Fruit fly (Drosophila melanogaster) whole organism, embryonic: ENCODE results near the gene CG11404.
A peak's percentile ranks its signal among the peaks of the same experiment; 100 is the strongest.

Experiments
- B-H2 ChIP-seq: fragments of 200-800 bp; sonication (Bioruptor generic); optimal IDR thresholded peaks from 2 replicates; lab custom pipeline; 2018; ENCODE audit warnings: missing biosample characterization, mild to moderate bottlenecking, missing genetic modification characterization
- CG11560 ChIP-seq: fragments of 200-800 bp; sonication (Bioruptor generic); IDR thresholded peaks from 3 replicates; pipeline ENCODE4 v1.3.6; 2022; ENCODE audit warnings: missing biosample characterization, missing genetic modification characterization
- CG12071 ChIP-seq: fragments of 200-800 bp; sonication (Bioruptor generic); optimal IDR thresholded peaks from 3 replicates; lab custom pipeline; 2018; ENCODE audit warnings: missing biosample characterization, mild to moderate bottlenecking, missing genetic modification characterization
- CG12155 ChIP-seq: fragments of 200-800 bp; sonication (Bioruptor generic); optimal IDR thresholded peaks from 3 replicates; lab custom pipeline; 2016; ENCODE audit warnings: missing biosample characterization, missing genetic modification characterization
- CG15479 ChIP-seq: fragments of 200-800 bp; sonication (Bioruptor generic); optimal IDR thresholded peaks from 3 replicates; lab custom pipeline; 2019; ENCODE audit warnings: missing biosample characterization, mild to moderate bottlenecking, missing genetic modification characterization, moderate library complexity
- CG17385 ChIP-seq: fragments of 200-800 bp; sonication (Bioruptor generic); optimal IDR thresholded peaks from 3 replicates; lab custom pipeline; 2018; ENCODE audit warnings: missing biosample characterization, mild to moderate bottlenecking, missing genetic modification characterization
- CG18011 ChIP-seq: fragments of 200-800 bp; sonication (Bioruptor generic); optimal IDR thresholded peaks from 2 replicates; lab custom pipeline; 2017; ENCODE audit warnings: missing biosample characterization, missing genetic modification characterization, mild to moderate bottlenecking, moderate library complexity, missing genotype
- CG18599 ChIP-seq: fragments of 200-800 bp; sonication (Bioruptor generic); optimal IDR thresholded peaks from 3 replicates; lab custom pipeline; 2017; ENCODE audit warnings: missing biosample characterization, missing genetic modification characterization, mild to moderate bottlenecking, moderate library complexity, missing genetic modification reagents
- CG3281 ChIP-seq: fragments of 200-800 bp; sonication (Bioruptor generic); optimal IDR thresholded peaks from 3 replicates; lab custom pipeline; 2017; ENCODE audit warnings: missing biosample characterization, mild to moderate bottlenecking, missing genetic modification characterization
- CG6254 ChIP-seq: fragments of 200-800 bp; sonication (Bioruptor generic); optimal IDR thresholded peaks from 3 replicates; lab custom pipeline; 2017; ENCODE audit warnings: mild to moderate bottlenecking, missing biosample characterization, missing genetic modification reagents, missing genetic modification characterization
- CG6813 ChIP-seq: fragments of 200-800 bp; sonication (Bioruptor generic); optimal IDR thresholded peaks from 2 replicates; lab custom pipeline; 2017; ENCODE audit warnings: missing biosample characterization, missing genetic modification characterization, mild to moderate bottlenecking, moderate library complexity, missing genetic modification reagents
- CG6854 ChIP-seq: fragments of 200-800 bp; sonication (Bioruptor generic); optimal IDR thresholded peaks from 3 replicates; lab custom pipeline; 2017; ENCODE audit warnings: missing biosample characterization, mild to moderate bottlenecking, missing genetic modification characterization
- CG7271 ChIP-seq: fragments of 200-800 bp; sonication (Bioruptor generic); optimal IDR thresholded peaks from 2 replicates; lab custom pipeline; 2018; ENCODE audit warnings: missing biosample characterization, mild to moderate bottlenecking, missing genetic modification characterization, moderate library complexity
- CG8944 ChIP-seq: fragments of 200-800 bp; sonication (Bioruptor generic); optimal IDR thresholded peaks from 3 replicates; lab custom pipeline; 2016; ENCODE audit warnings: missing biosample characterization, missing genetic modification characterization
- CkIIα-i1 ChIP-seq: fragments of 200-800 bp; sonication (Bioruptor generic); IDR thresholded peaks from 2 replicates; pipeline ENCODE4 v1.3.6; 2022; ENCODE audit warnings: missing biosample characterization, missing genetic modification characterization
- Drgx ChIP-seq: fragments of 200-800 bp; sonication (Bioruptor generic); IDR thresholded peaks from 2 replicates; pipeline ENCODE4 v1.3.6; 2022; ENCODE audit warnings: missing biosample characterization, missing genetic modification characterization
- HLH3B ChIP-seq: fragments of 200-800 bp; sonication (Bioruptor generic); IDR thresholded peaks from 2 replicates; pipeline ENCODE4 v1.3.6; 2022; ENCODE audit warnings: missing biosample characterization, missing genetic modification characterization
- MBD-R2 ChIP-seq: fragments of 200-800 bp; sonication (Bioruptor generic); IDR thresholded peaks from 2 replicates; pipeline ENCODE4 v1.3.6; 2022; ENCODE audit warnings: missing biosample characterization, missing genetic modification characterization
- NC2α ChIP-seq: fragments of 200-800 bp; sonication (Bioruptor generic); optimal IDR thresholded peaks from 2 replicates; lab custom pipeline; 2016; ENCODE audit warnings: missing biosample characterization, missing genetic modification characterization
- Oli ChIP-seq: fragments of 200-800 bp; sonication (Bioruptor generic); optimal IDR thresholded peaks from 2 replicates; lab custom pipeline; 2018; ENCODE audit warnings: missing biosample characterization, mild to moderate bottlenecking, missing genetic modification characterization, moderate library complexity
- Ptx1 ChIP-seq: fragments of 200-800 bp; sonication (Bioruptor generic); IDR thresholded peaks from 2 replicates; pipeline ENCODE4 v1.3.6; 2022; ENCODE audit warnings: missing biosample characterization, missing genetic modification characterization
- Sin3A ChIP-seq: fragments of >200 bp; optimal IDR thresholded peaks from 2 replicates; lab custom pipeline; 2018
- TFAM ChIP-seq: fragments of 200-800 bp; sonication (Bioruptor generic); optimal IDR thresholded peaks from 2 replicates; lab custom pipeline; 2017; ENCODE audit warnings: missing biosample characterization, missing genetic modification characterization, inconsistent platforms
- amos ChIP-seq: fragments of 200-800 bp; sonication (Bioruptor generic); IDR thresholded peaks from 2 replicates; pipeline ENCODE4 v1.3.6; 2022; ENCODE audit warnings: missing biosample characterization, missing genetic modification characterization; ENCODE audit not compliant: partially characterized antibody
- bbx ChIP-seq: fragments of 200-800 bp; sonication (Bioruptor generic); IDR thresholded peaks from 2 replicates; pipeline ENCODE4 v1.3.6; 2022; ENCODE audit warnings: missing biosample characterization, missing genetic modification characterization; ENCODE audit not compliant: partially characterized antibody
- dpn ChIP-seq, 2 experiments: fragments of 200-800 bp; sonication (Bioruptor generic); optimal IDR thresholded peaks; 3 replicates each; lab custom pipeline; 2016; ENCODE audit warnings: missing biosample characterization in 2 of 2, missing genetic modification characterization in 2 of 2
- fd102C ChIP-seq: fragments of 200-800 bp; sonication (Bioruptor generic); optimal IDR thresholded peaks from 2 replicates; lab custom pipeline; 2018; ENCODE audit warnings: missing biosample characterization, mild to moderate bottlenecking, missing genetic modification characterization, moderate library complexity
- grn ChIP-seq: fragments of 200-800 bp; sonication (Bioruptor generic); optimal IDR thresholded peaks from 3 replicates; lab custom pipeline; 2017; ENCODE audit warnings: missing biosample characterization, missing genetic modification characterization
- kni ChIP-seq: fragments of 200-800 bp; sonication (Bioruptor generic); optimal IDR thresholded peaks from 3 replicates; lab custom pipeline; 2017; ENCODE audit warnings: mild to moderate bottlenecking, missing biosample characterization, missing genetic modification reagents, missing genetic modification characterization
- lab ChIP-seq: fragments of 200-800 bp; sonication (Bioruptor generic); optimal IDR thresholded peaks from 3 replicates; lab custom pipeline; 2017; ENCODE audit warnings: missing biosample characterization, missing genetic modification characterization, mild to moderate bottlenecking, moderate library complexity, missing genetic modification reagents
- lov ChIP-seq, 2 experiments: fragments of 200-800 bp in 1 of 2; fragments of >200 bp in 1 of 2; sonication (Bioruptor generic) in 1 of 2; IDR thresholded peaks in 1 of 2; optimal IDR thresholded peaks in 1 of 2; 2 replicates in 1 of 2; 3 replicates in 1 of 2; pipeline versions ENCODE4 v1.3.6 to Lab custom; 2017 to 2022; ENCODE audit warnings: missing biosample characterization in 1 of 2, missing genetic modification characterization in 1 of 2
- nau ChIP-seq: fragments of 200-800 bp; sonication (Bioruptor generic); optimal IDR thresholded peaks from 3 replicates; lab custom pipeline; 2017; ENCODE audit warnings: missing biosample characterization, mild to moderate bottlenecking, missing genetic modification characterization, missing genetic modification reagents
- onecut ChIP-seq: fragments of 200-800 bp; sonication (Bioruptor generic); IDR thresholded peaks from 2 replicates; pipeline ENCODE4 v1.3.6; 2022; ENCODE audit warnings: missing biosample characterization, missing genetic modification characterization
- prd ChIP-seq, 3 experiments: fragments of >200 bp in 2 of 3; fragments of 200-800 bp in 1 of 3; sonication (Bioruptor generic) in 1 of 3; optimal IDR thresholded peaks in 2 of 3; IDR thresholded peaks in 1 of 3; 2 replicates in 2 of 3; 3 replicates in 1 of 3; pipeline versions ENCODE4 v1.3.6 to Lab custom; 2017 to 2022; ENCODE audit warnings: missing biosample characterization in 1 of 3, missing genetic modification characterization in 1 of 3
- pum ChIP-seq: fragments of 200-800 bp; sonication (Bioruptor generic); optimal IDR thresholded peaks from 2 replicates; lab custom pipeline; 2016; ENCODE audit warnings: missing biosample characterization, missing genetic modification characterization
- run ChIP-seq: fragments of 200-800 bp; sonication (Bioruptor generic); optimal IDR thresholded peaks from 3 replicates; lab custom pipeline; 2018; ENCODE audit warnings: missing biosample characterization, mild to moderate bottlenecking, missing genetic modification characterization
- schlank ChIP-seq: fragments of 200-800 bp; sonication (Bioruptor generic); optimal IDR thresholded peaks from 2 replicates; lab custom pipeline; 2018; ENCODE audit warnings: missing biosample characterization, mild to moderate bottlenecking, missing genetic modification characterization
- sens ChIP-seq: fragments of 200-800 bp; sonication (Bioruptor generic); peaks from one replicate; lab custom pipeline; 2016; ENCODE audit warnings: missing biosample characterization, missing genetic modification characterization
- sim ChIP-seq: fragments of 200-800 bp; sonication (Bioruptor generic); IDR thresholded peaks from 2 replicates; pipeline ENCODE4 v1.3.6; 2022; ENCODE audit warnings: missing biosample characterization, missing genetic modification characterization
- tll ChIP-seq, 2 experiments: fragments of 200-800 bp in 1 of 2; fragments of >200 bp in 1 of 2; sonication (Bioruptor generic) in 1 of 2; optimal IDR thresholded peaks; 2 replicates each; lab custom pipeline; 2017 to 2019; ENCODE audit warnings: missing biosample characterization in 2 of 2, missing genetic modification characterization in 2 of 2, mild to moderate bottlenecking in 1 of 2, moderate library complexity in 1 of 2
- tna ChIP-seq: fragments of 200-800 bp; sonication (Bioruptor generic); IDR thresholded peaks from 2 replicates; pipeline ENCODE4 v1.3.6; 2022; ENCODE audit warnings: missing biosample characterization, missing genetic modification characterization; ENCODE audit not compliant: partially characterized antibody
- unc-4 ChIP-seq: fragments of 200-800 bp; sonication (Bioruptor generic); IDR thresholded peaks from 2 replicates; pipeline ENCODE4 v1.3.6; 2022; ENCODE audit warnings: missing biosample characterization, missing genetic modification characterization; ENCODE audit not compliant: partially characterized antibody
- unpg ChIP-seq: fragments of 200-800 bp; sonication (Bioruptor generic); optimal IDR thresholded peaks from 3 replicates; lab custom pipeline; 2018; ENCODE audit warnings: missing biosample characterization, mild to moderate bottlenecking, missing genetic modification characterization, moderate library complexity
- zen ChIP-seq: fragments of 200-800 bp; sonication (Bioruptor generic); optimal IDR thresholded peaks from 3 replicates; lab custom pipeline; 2018; ENCODE audit warnings: missing biosample characterization, mild to moderate bottlenecking, missing genetic modification characterization, moderate library complexity

CG11404 gene

dm6 chr3L:22505118-22505517 is 43.1 kb upstream of the CG11404 start, which contains the start of gene CG43329:
CG43329 (minus strand) TSS chr3L:22505218.
- TF ChIP-seq onecut (GFP tag; lab: Robert Waterston, UW) (no peak), NC2α (GFP tag; lab: Kevin White, UChicago) (no peak), run (no peak), pum (GFP tag; lab: Kevin White, UChicago) (no peak), Drgx (no peak), Ptx1 (GFP tag; lab: Robert Waterston, UW) (no peak), CG12155 (no peak), HLH3B (GFP tag; lab: Robert Waterston, UW) (no peak), nau (GFP tag; lab: Kevin White, UChicago) (no peak), CkIIα-i1 (GFP tag; lab: Robert Waterston, UW) (no peak), CG8944 (GFP tag; lab: Kevin White, UChicago) (no peak)

DNA sequence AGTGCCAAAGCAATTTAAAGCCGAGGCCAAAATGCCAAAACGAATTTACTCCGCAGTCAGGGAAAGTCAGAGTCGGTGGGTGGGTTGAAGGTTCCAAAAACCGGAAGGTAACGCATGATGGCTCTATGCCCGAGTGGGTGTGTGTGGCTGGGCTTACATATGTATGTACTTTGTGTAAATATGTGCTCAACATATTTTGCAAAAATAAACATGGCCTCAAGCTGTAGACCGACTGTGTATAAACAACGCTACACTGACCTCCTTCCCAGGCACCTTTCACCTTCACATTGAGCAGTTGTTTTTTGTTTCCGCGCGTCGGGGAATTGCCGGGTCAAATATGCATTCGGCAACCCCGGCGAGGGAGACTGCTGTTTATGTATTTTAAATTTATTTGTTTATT is 28.2 kb upstream of the CG11404 start:
- TF ChIP-seq CG6854 (GFP tag; lab: Kevin White, UChicago) (no peak), CG18599 (GFP tag; lab: Kevin White, UChicago) (peak; percentile 39), dpn (GFP tag; optimal IDR thresholded peaks at IDR 0.05; lab: Kevin White, UChicago) (no peak), Oli (tag; lab: Kevin White, UChicago) (no peak), fd102C (GFP tag; lab: Kevin White, UChicago) (peak; percentile 34), tll (GFP tag; optimal IDR thresholded peaks at IDR 0.05; lab: Kevin White, UChicago) (peak in 1 of 2 experiments; percentile 83), TFAM (GFP tag; lab: Kevin White, UChicago) (no peak), prd (optimal IDR thresholded peaks at IDR 0.05; lab: Kevin White, UChicago) (no peak), prd (GFP tag; IDR thresholded peaks at IDR 0.05; lab: Robert Waterston, UW) (peak; percentile 32; the same call in 1 of the 3 replicates), B-H2 (GFP tag; lab: Kevin White, UChicago) (no peak), zen (tag; lab: Kevin White, UChicago) (peak; percentile 54), kni (GFP tag; lab: Kevin White, UChicago) (no peak), CG15479 (peak; percentile 25), CG11560 (no peak), CG18011 (GFP tag; lab: Kevin White, UChicago) (no peak), lov (optimal IDR thresholded peaks at IDR 0.05; lab: Kevin White, UChicago) (no peak), lov (GFP tag; IDR thresholded peaks at IDR 0.05; lab: Robert Waterston, UW) (0 out of 3 replicates have a peak, but pooled peaks have one; percentile 23), grn (GFP tag; lab: Kevin White, UChicago) (no peak), unc-4 (GFP tag; lab: Robert Waterston, UW) (no peak), sens (GFP tag; lab: Kevin White, UChicago) (peak; percentile 51), unpg (no peak), CG17385 (GFP tag; lab: Kevin White, UChicago) (no peak), CG7271 (tag; lab: Kevin White, UChicago) (peak; percentile 3), CG3281 (peak; percentile 2), CG6813 (GFP tag; lab: Kevin White, UChicago) (peak; percentile 24), lab (GFP tag; lab: Kevin White, UChicago) (peak; percentile 43)

- TF ChIP-seq MBD-R2 (no peak), Sin3A (no peak), sim (GFP tag; lab: Robert Waterston, UW) (no peak), CG6254 (GFP tag; lab: Kevin White, UChicago) (no peak), tna (GFP tag; lab: Robert Waterston, UW) (no peak), amos (GFP tag; lab: Robert Waterston, UW) (no peak), CG12071 (GFP tag; lab: Kevin White, UChicago) (no peak), bbx (no peak), unc-4 (GFP tag; lab: Robert Waterston, UW) (no peak), schlank (tag; lab: Kevin White, UChicago) (no peak)
These were observed 1.7 kb downstream of the CG11404 start, which contains the start of gene Trxr2 for dm6 chr3L:22549926-22550325. Trxr2 (plus strand) TSS chr3L:22550226.
